Worm (Caenorhabditis elegans) whole organism, late embryonic: ENCODE data around the gene K10C2.2.
A peak's percentile ranks its signal among the peaks of the same experiment; 100 is the strongest.

Source experiments
- C38D4.7 ChIP-seq: fragments of 200-800 bp; sonication (Bioruptor generic); optimal IDR thresholded peaks from 2 replicates; lab custom pipeline; 2018; ENCODE audit warnings: mild to moderate bottlenecking, missing genetic modification characterization, moderate library complexity, missing compliant biosample characterization
- F13H6.1 ChIP-seq: sonication (generic microtip); optimal IDR thresholded peaks from 2 replicates; lab custom pipeline; 2016; ENCODE audit warnings: missing genetic modification characterization, missing compliant biosample characterization
- K02D7.2 ChIP-seq: sonication (generic microtip); optimal IDR thresholded peaks from 2 replicates; lab custom pipeline; 2017; ENCODE audit warnings: mild to moderate bottlenecking, missing genetic modification characterization, missing compliant biosample characterization
- Y22D7AL.16 ChIP-seq: sonication (generic microtip); optimal IDR thresholded peaks from 2 replicates; lab custom pipeline; 2016; ENCODE audit warnings: missing genetic modification characterization, missing compliant biosample characterization
- ama-1 ChIP-seq: fragments of 150-350 bp; optimal IDR thresholded peaks from 2 replicates; lab custom pipeline; 2014
- ceh-14 ChIP-seq: sonication (generic microtip); optimal IDR thresholded peaks from 2 replicates; lab custom pipeline; 2016; ENCODE audit warnings: missing genotype, missing genetic modification characterization, missing compliant biosample characterization
- ceh-24 ChIP-seq: sonication (generic microtip); optimal IDR thresholded peaks from 2 replicates; lab custom pipeline; 2016; ENCODE audit warnings: mild to moderate bottlenecking, missing genetic modification characterization, missing compliant biosample characterization
- ceh-30 ChIP-seq: fragments of 150-350 bp; optimal IDR thresholded peaks from 2 replicates; lab custom pipeline; 2014; ENCODE audit warnings: missing biosample characterization, missing genetic modification characterization
- ceh-34 ChIP-seq: sonication (generic microtip); optimal IDR thresholded peaks from 2 replicates; lab custom pipeline; 2016; ENCODE audit warnings: mild to moderate bottlenecking, missing genetic modification characterization, missing compliant biosample characterization
- ceh-45 ChIP-seq: fragments of 200-800 bp; sonication (Bioruptor generic); IDR thresholded peaks from 2 replicates; pipeline ENCODE4 v1.3.6; 2022; ENCODE audit warnings: missing genetic modification reagents, missing genetic modification characterization, missing compliant biosample characterization
- ceh-6 ChIP-seq: fragments of 200-800 bp; sonication (Bioruptor generic); optimal IDR thresholded peaks from 2 replicates; lab custom pipeline; 2018; ENCODE audit warnings: mild to moderate bottlenecking, missing genetic modification characterization, missing compliant biosample characterization
- ceh-9 ChIP-seq: sonication (generic microtip); optimal IDR thresholded peaks from 2 replicates; lab custom pipeline; 2016; ENCODE audit warnings: mild to moderate bottlenecking, missing genetic modification characterization, inconsistent platforms, missing compliant biosample characterization
- che-1 ChIP-seq: sonication (generic microtip); optimal IDR thresholded peaks from 2 replicates; lab custom pipeline; 2016; ENCODE audit warnings: mild to moderate bottlenecking, missing genetic modification characterization, missing compliant biosample characterization
- dve-1 ChIP-seq: sonication (generic microtip); optimal IDR thresholded peaks from 2 replicates; lab custom pipeline; 2017; ENCODE audit warnings: antibody characterized with exemption, mild to moderate bottlenecking, missing genetic modification characterization, missing compliant biosample characterization
- elt-2 ChIP-seq: sonication (generic microtip); optimal IDR thresholded peaks from 2 replicates; lab custom pipeline; 2016; ENCODE audit warnings: missing genetic modification reagents, missing genetic modification characterization, missing compliant biosample characterization
- ets-4 ChIP-seq: sonication (generic microtip); optimal IDR thresholded peaks from 2 replicates; lab custom pipeline; 2016; ENCODE audit warnings: missing genetic modification characterization, missing compliant biosample characterization
- eyg-1 ChIP-seq: sonication (generic microtip); optimal IDR thresholded peaks from 2 replicates; lab custom pipeline; 2016; ENCODE audit warnings: missing genotype, missing genetic modification characterization, missing compliant biosample characterization
- fkh-6 ChIP-seq: sonication (generic microtip); optimal IDR thresholded peaks from 2 replicates; lab custom pipeline; 2016; ENCODE audit warnings: missing genetic modification characterization, missing compliant biosample characterization
- hlh-13 ChIP-seq: fragments of 200-800 bp; sonication (Bioruptor generic); optimal IDR thresholded peaks from 2 replicates; lab custom pipeline; 2018; ENCODE audit warnings: mild to moderate bottlenecking, missing genetic modification characterization, missing compliant biosample characterization
- hlh-15 ChIP-seq: sonication (generic microtip); optimal IDR thresholded peaks from 2 replicates; lab custom pipeline; 2016; ENCODE audit warnings: missing genetic modification characterization, missing compliant biosample characterization
- hlh-30 ChIP-seq: sonication (generic microtip); optimal IDR thresholded peaks from 2 replicates; lab custom pipeline; 2017; ENCODE audit warnings: antibody characterized with exemption, missing genetic modification characterization, missing compliant biosample characterization; ENCODE audit not compliant: insufficient read depth
- hlh-6 ChIP-seq: sonication (generic microtip); optimal IDR thresholded peaks from 2 replicates; lab custom pipeline; 2016; ENCODE audit warnings: missing genotype, missing genetic modification characterization, missing compliant biosample characterization
- mec-3 ChIP-seq: sonication (generic microtip); optimal IDR thresholded peaks from 2 replicates; lab custom pipeline; 2016; ENCODE audit warnings: borderline replicate concordance, missing genetic modification characterization, missing compliant biosample characterization
- nfya-1 ChIP-seq: sonication (generic microtip); optimal IDR thresholded peaks from 2 replicates; lab custom pipeline; 2017; ENCODE audit warnings: missing genetic modification characterization, mild to moderate bottlenecking, missing compliant biosample characterization, antibody characterized with exemption, moderate library complexity
- npax-4 ChIP-seq: sonication (generic microtip); optimal IDR thresholded peaks from 2 replicates; lab custom pipeline; 2016; ENCODE audit warnings: missing genetic modification characterization, missing compliant biosample characterization
- odd-2 ChIP-seq: sonication (generic microtip); optimal IDR thresholded peaks from 2 replicates; lab custom pipeline; 2017; ENCODE audit warnings: antibody characterized with exemption, mild to moderate bottlenecking, missing genetic modification characterization, missing compliant biosample characterization
- pat-9 ChIP-seq: fragments of 200-800 bp; sonication (Bioruptor generic); optimal IDR thresholded peaks from 2 replicates; lab custom pipeline; 2018; ENCODE audit warnings: mild to moderate bottlenecking, missing genetic modification characterization, moderate library complexity, missing compliant biosample characterization
- pha-2 ChIP-seq: sonication (generic microtip); optimal IDR thresholded peaks from 2 replicates; lab custom pipeline; 2017; ENCODE audit warnings: mild to moderate bottlenecking, missing genetic modification characterization, missing compliant biosample characterization
- pqm-1 ChIP-seq: sonication (generic microtip); optimal IDR thresholded peaks from 2 replicates; lab custom pipeline; 2016; ENCODE audit warnings: missing genetic modification characterization, missing compliant biosample characterization
- sdc-2 ChIP-seq: sonication (generic microtip); optimal IDR thresholded peaks from 2 replicates; lab custom pipeline; 2016; ENCODE audit warnings: missing genotype, missing genetic modification characterization, missing compliant biosample characterization
- sox-2 ChIP-seq: fragments of 200-800 bp; sonication (Bioruptor generic); IDR thresholded peaks from 2 replicates; pipeline ENCODE4 v1.3.6; 2022; ENCODE audit warnings: missing genetic modification reagents, missing genetic modification characterization, missing compliant biosample characterization
- tbx-2 ChIP-seq: sonication (generic microtip); optimal IDR thresholded peaks from 2 replicates; lab custom pipeline; 2016; ENCODE audit warnings: missing genetic modification characterization, missing compliant biosample characterization
- unc-3 ChIP-seq, 2 experiments: fragments of 200-800 bp in 1 of 2; sonication (Bioruptor generic) in 1 of 2; sonication (generic microtip) in 1 of 2; conservative IDR thresholded peaks in 1 of 2; optimal IDR thresholded peaks in 1 of 2; 2 replicates each; pipeline versions ENCODE4 v1.3.6 to Lab custom; 2016 to 2022; ENCODE audit warnings: missing compliant biosample characterization in 2 of 2, missing genetic modification characterization in 2 of 2, missing genetic modification reagents in 1 of 2
- unc-42 ChIP-seq: sonication (generic microtip); optimal IDR thresholded peaks from 2 replicates; lab custom pipeline; 2016; ENCODE audit warnings: missing genotype, missing genetic modification characterization, missing compliant biosample characterization
- unc-55 ChIP-seq: sonication (generic microtip); optimal IDR thresholded peaks from 2 replicates; lab custom pipeline; 2017; ENCODE audit warnings: missing biosample characterization, missing genetic modification reagents, missing genetic modification characterization
- unc-86 ChIP-seq: sonication (generic microtip); optimal IDR thresholded peaks from 2 replicates; lab custom pipeline; 2016; ENCODE audit warnings: missing genetic modification characterization, missing compliant biosample characterization
- zip-5 ChIP-seq: sonication (generic microtip); optimal IDR thresholded peaks from 2 replicates; lab custom pipeline; 2016; ENCODE audit warnings: missing genetic modification characterization, missing compliant biosample characterization
- ztf-16 ChIP-seq: sonication (generic microtip); optimal IDR thresholded peaks from 2 replicates; lab custom pipeline; 2017; ENCODE audit warnings: missing genetic modification characterization, missing compliant biosample characterization

K10C2.2 gene

ce11 chrX:6458467-6458866, 24.9 kb upstream of the K10C2.2 start:
- TF ChIP-seq sdc-2 (tag; lab: Kevin White, UChicago) (no peak), nfya-1 (tag; lab: Kevin White, UChicago) (no peak), zip-5 (tag; lab: Kevin White, UChicago) (no peak), dve-1 (no peak), unc-86 (tag; lab: Kevin White, UChicago) (no peak), hlh-6 (no peak), hlh-13 (no peak), hlh-30 (tag; lab: Kevin White, UChicago) (no peak), odd-2 (tag; lab: Kevin White, UChicago) (no peak), hlh-15 (tag; lab: Kevin White, UChicago) (no peak), unc-55 (GFP tag; lab: Kevin White, UChicago) (no peak), ama-1 (lab: Kevin White, UChicago) (no peak), fkh-6 (tag; lab: Kevin White, UChicago) (no peak), C38D4.7 (GFP tag; lab: Kevin White, UChicago) (no peak), ceh-30 (tag; lab: Kevin White, UChicago) (no peak), che-1 (tag; lab: Kevin White, UChicago) (no peak), pat-9 (no peak), ceh-45 (GFP tag; lab: Robert Waterston, UW) (no peak), ceh-9 (tag; lab: Kevin White, UChicago) (no peak), ceh-6 (no peak)

- TF ChIP-seq ceh-9 (tag; lab: Kevin White, UChicago) = no peak
- no peak for TF ChIP-seq tbx-2 (tag; lab: Kevin White, UChicago)
- no peak for TF ChIP-seq pha-2 (tag; lab: Kevin White, UChicago)
- no peak for TF ChIP-seq mec-3
- no peak for TF ChIP-seq ceh-14 (tag; lab: Kevin White, UChicago)
- no peak for TF ChIP-seq ceh-6
- TF ChIP-seq fkh-6 (tag; lab: Kevin White, UChicago) = no peak
- no peak for TF ChIP-seq che-1 (tag; lab: Kevin White, UChicago)
- TF ChIP-seq npax-4 (tag; lab: Kevin White, UChicago) = no peak
- TF ChIP-seq unc-42 (tag; lab: Kevin White, UChicago) = no peak
- no peak for TF ChIP-seq K02D7.2 (tag; lab: Kevin White, UChicago)
- TF ChIP-seq hlh-30 (tag; lab: Kevin White, UChicago) = no peak
- no peak for TF ChIP-seq hlh-13
- TF ChIP-seq sox-2 (GFP tag; lab: Robert Waterston, UW) = no peak
- no peak for TF ChIP-seq F13H6.1 (tag; lab: Kevin White, UChicago)
These were observed 24.4 kb upstream of the K10C2.2 start for ce11 chrX:6458001-6458400.

ce11 chrX:6456567-6456966, 23.0 kb upstream of the K10C2.2 start, which contains the start of gene pept-1:
Gene pept-1, plus strand, starts transcription at chrX:6456872.
- no peak for TF ChIP-seq zip-5 (tag; lab: Kevin White, UChicago)
- no peak for TF ChIP-seq K02D7.2 (tag; lab: Kevin White, UChicago)
- TF ChIP-seq ztf-16 (tag; lab: Kevin White, UChicago) = no peak
- no peak for TF ChIP-seq npax-4 (tag; lab: Kevin White, UChicago)
- peak; percentile 19 for TF ChIP-seq elt-2

ce11 chrX:6455157-6455556, 21.6 kb upstream of the K10C2.2 start, which contains the start of gene nas-33:
Gene nas-33, minus strand, starts transcription at chrX:6455257.
- TF ChIP-seq ets-4 = no peak
- TF ChIP-seq pqm-1 (tag; lab: Kevin White, UChicago) = no peak
- TF ChIP-seq ceh-24 (tag; lab: Kevin White, UChicago) = no peak
- TF ChIP-seq hlh-6 = no peak
- TF ChIP-seq ama-1 (lab: Kevin White, UChicago) = no peak
- TF ChIP-seq eyg-1 (tag; lab: Kevin White, UChicago) = no peak
- TF ChIP-seq Y22D7AL.16 (tag; lab: Kevin White, UChicago) = no peak
- TF ChIP-seq unc-3 (GFP tag; conservative IDR thresholded peaks at IDR 0.05; lab: Robert Waterston, UW) = no peak
- TF ChIP-seq unc-3 (tag; optimal IDR thresholded peaks at IDR 0.05; lab: Kevin White, UChicago) = no peak
- TF ChIP-seq ceh-14 (tag; lab: Kevin White, UChicago) = no peak
- TF ChIP-seq ceh-34 (tag; lab: Kevin White, UChicago) = no peak
- no peak for TF ChIP-seq zip-5 (tag; lab: Kevin White, UChicago)
